Worm (Caenorhabditis elegans): ENCODE results near the gene C49A9.9.

Gene C49A9.9

DNA sequence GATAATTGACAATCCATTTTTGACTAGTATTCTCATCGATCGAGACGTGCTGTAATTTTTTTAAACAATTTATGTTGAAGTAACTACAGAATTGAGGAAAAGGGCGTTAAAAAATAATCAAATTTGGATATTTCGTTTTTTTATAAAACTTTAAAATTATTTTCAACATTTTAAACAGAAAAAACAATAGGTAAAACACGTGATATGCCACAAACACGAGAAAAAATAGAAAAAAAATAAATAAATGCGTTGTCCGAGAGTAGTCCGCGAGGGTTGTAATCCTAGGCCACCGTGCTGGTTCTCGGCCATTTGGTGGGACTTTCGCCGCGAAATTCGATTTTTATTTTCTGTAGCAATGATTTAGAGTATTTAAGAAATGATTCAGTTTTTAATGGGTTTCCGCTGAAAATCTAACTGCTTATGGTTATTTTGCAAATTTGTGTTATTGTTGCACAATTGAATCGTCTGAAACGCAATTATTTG lies 10.8 kb upstream of the C49A9.9 start, which contains the start of gene C49A9.10 (continued):
- TF ChIP-seq Y53G8AR.9 (GFP tag; conservative IDR thresholded peaks at IDR 0.05) (0 out of 2 replicates have a peak, but pooled peaks have one; percentile 49), bed-2 (GFP tag; IDR thresholded peaks at IDR 0.05) (peak; percentile 83), D2030.7 (GFP tag; IDR thresholded peaks at IDR 0.05) (peak; percentile 45; the same call in 1 of the 2 replicates), ekl-4 (GFP tag; IDR thresholded peaks at IDR 0.05) (peak; percentile 58; the same call in 1 of the 2 replicates), F33H1.4 (GFP tag; IDR thresholded peaks at IDR 0.05) (peak; percentile 60), pbrm-1 (GFP tag; IDR thresholded peaks at IDR 0.05) (peak; percentile 60; the same call in 1 of the 2 replicates), ceh-100 (GFP tag; IDR thresholded peaks at IDR 0.05) (0 out of 2 replicates have a peak, but pooled peaks have one; percentile 39), F57C9.4 (tag; optimal IDR thresholded peaks at IDR 0.05) (peak; percentile 48), cebp-1 (GFP tag; IDR thresholded peaks at IDR 0.05) (0 out of 2 replicates have a peak, but pooled peaks have one; percentile 9), cebp-1 (tag; optimal IDR thresholded peaks at IDR 0.05) (no peak), C17E4.6 (GFP tag; IDR thresholded peaks at IDR 0.05) (no peak), lir-1 (GFP tag; conservative IDR thresholded peaks at IDR 0.05) (peak; percentile 72), ztf-26 (tag; optimal IDR thresholded peaks at IDR 0.05) (peak; percentile 22), xnd-1 (tag; optimal IDR thresholded peaks at IDR 0.05) (peak; percentile 35), attf-6 (GFP tag; IDR thresholded peaks at IDR 0.05) (peak; percentile 57; the same call in 1 of the 2 replicates), atf-7 (tag; optimal IDR thresholded peaks at IDR 0.05) (peak; percentile 53), Y56A3A.18 (GFP tag; IDR thresholded peaks at IDR 0.05) (no peak), attf-5 (GFP tag; optimal IDR thresholded peaks at IDR 0.05) (peak; percentile 49), dox-1 (GFP tag; IDR thresholded peaks at IDR 0.05) (no peak; the same call in 1 of the 2 replicates)

DNA sequence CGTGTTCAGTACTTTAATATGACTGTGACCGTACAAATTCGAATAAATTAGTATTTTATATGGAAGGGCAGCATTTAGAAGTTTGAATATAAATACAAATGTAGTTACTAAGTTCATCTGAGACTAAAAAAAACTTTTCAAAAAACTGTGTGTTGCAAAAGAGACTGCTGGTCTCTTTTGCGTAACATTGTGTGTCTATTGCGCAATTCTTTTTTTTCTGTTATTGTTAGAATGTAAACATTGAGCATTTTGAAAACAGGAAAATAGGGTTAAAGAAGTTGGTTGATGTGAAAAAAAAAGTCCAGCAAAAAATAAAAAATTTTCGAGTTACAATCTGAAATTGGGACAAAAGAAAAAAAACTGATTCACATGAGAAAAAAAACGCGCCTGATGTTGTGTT lies 7.8 kb upstream of the C49A9.9 start:
- TF ChIP-seq ceh-27 (GFP tag; optimal IDR thresholded peaks at IDR 0.05) (no peak), cebp-1 (GFP tag; IDR thresholded peaks at IDR 0.05) (no peak), cebp-1 (tag; optimal IDR thresholded peaks at IDR 0.05) (peak; percentile 1)

DNA sequence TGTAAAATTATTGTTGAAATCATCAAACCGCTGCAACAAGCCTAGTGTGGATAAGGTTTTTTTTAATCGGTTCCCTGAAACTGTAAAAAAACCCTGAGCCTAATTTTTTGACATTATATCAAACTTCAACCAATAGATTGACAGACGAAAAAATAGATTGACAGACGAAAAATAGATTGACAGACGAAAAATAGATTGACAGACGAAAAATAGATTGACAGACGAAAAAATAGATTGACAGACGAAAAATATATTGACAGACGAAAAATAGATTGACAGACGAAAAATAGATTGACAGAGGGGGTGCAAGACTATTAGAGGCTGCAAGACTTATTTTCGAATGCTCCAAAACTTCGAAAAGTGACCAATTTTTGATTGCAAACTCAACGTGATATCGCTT lies 7.2 kb upstream of the C49A9.9 start:
- peak; percentile 96; the same call in 1 of the 2 replicates for TF ChIP-seq Y53F4B.3 (GFP tag; IDR thresholded peaks at IDR 0.05)
- 0 out of 2 replicates have a peak, but pooled peaks have one; percentile 16 for TF ChIP-seq Y53G8AR.9 (GFP tag; conservative IDR thresholded peaks at IDR 0.05)
- TF ChIP-seq egrh-3 (GFP tag; IDR thresholded peaks at IDR 0.05) = peak; percentile 33; the same call in 1 of the 2 replicates
- peak; percentile 70; the same call in 1 of the 2 replicates for TF ChIP-seq madf-3 (GFP tag; IDR thresholded peaks at IDR 0.05)

DNA sequence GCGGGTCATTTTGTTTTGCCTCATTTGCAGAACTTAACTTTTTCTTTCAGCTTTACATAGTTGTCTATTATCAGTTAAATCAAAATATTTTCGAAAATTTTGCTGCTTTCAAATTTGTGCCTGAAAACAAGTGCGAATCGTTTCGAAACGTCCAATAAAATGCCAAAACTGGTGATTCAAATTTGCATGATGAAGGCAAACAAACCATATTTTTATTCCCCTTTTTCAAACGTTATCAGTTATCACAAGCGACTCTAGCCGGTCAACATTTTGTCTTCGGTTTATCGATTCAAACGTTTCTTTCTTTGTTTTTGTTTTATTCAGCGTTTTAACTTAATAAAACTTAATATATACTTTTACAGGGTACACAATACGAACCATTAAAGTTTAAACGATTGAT lies 6.6 kb upstream of the C49A9.9 start, which contains the start of the genes ugt-24 and C49A9.6:
TSS of gene ugt-24 (minus strand) at position 147 of the 400 bp plus-strand sequence.
TSS of gene C49A9.6 (plus strand) at position 363 of the 400 bp plus-strand sequence.
- TF ChIP-seq nhr-80 (tag; optimal IDR thresholded peaks at IDR 0.05) (peak; percentile 69), Y53F4B.3 (GFP tag; IDR thresholded peaks at IDR 0.05) (no peak), tlf-1 (GFP tag; optimal IDR thresholded peaks at IDR 0.05) (no peak), lin-40 (tag; optimal IDR thresholded peaks at IDR 0.05) (no peak), mcd-1 (GFP tag; IDR thresholded peaks at IDR 0.05) (no peak), cebp-1 (GFP tag; IDR thresholded peaks at IDR 0.05) (no peak), cebp-1 (tag; optimal IDR thresholded peaks at IDR 0.05) (peak; percentile 6), Y95B8A.8 (GFP tag; IDR thresholded peaks at IDR 0.05) (no peak), nhr-120 (GFP tag; IDR thresholded peaks at IDR 0.05) (no peak)

DNA sequence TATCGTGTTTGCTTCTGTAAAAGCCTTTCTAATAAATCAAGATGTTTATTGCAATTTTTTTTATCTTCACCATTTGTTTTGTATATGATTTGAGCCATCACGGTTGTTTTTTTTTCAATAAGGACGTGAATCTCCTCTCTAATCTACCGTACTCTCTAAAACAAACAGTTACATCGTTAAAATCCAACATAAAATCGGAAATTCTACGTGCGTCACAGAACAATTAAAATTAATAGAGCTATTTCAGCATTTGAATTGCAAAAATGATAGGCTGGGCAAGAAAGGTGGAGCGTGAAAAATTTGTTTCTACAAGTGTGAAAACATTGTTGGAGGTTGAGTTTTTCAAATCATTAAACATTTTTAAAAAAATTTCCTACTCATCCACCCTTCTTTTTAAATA lies 3.8 kb upstream of the C49A9.9 start, which contains the start of gene C49A9.5:
TSS of gene C49A9.5 (plus strand) at position 271 of the 400 bp plus-strand sequence.
- TF ChIP-seq dpff-1 (tag; optimal IDR thresholded peaks at IDR 0.05) (no peak), egl-18 (GFP tag; IDR thresholded peaks at IDR 0.05) (no peak), lin-54 (GFP tag; optimal IDR thresholded peaks at IDR 0.05) (no peak), somi-1 (GFP tag; optimal IDR thresholded peaks at IDR 0.05) (no peak), unc-62 (GFP tag; optimal IDR thresholded peaks at IDR 0.05) (no peak), lsy-27 (tag; optimal IDR thresholded peaks at IDR 0.05; ENCODE audit: borderline replicate concordance, insufficient read depth) (no peak), atf-7 (tag; optimal IDR thresholded peaks at IDR 0.05) (no peak), B0035.1 (tag; optimal IDR thresholded peaks at IDR 0.05) (no peak), dox-1 (GFP tag; IDR thresholded peaks at IDR 0.05) (no peak), B0336.3 (GFP tag; IDR thresholded peaks at IDR 0.05) (no peak), egl-44 (GFP tag; IDR thresholded peaks at IDR 0.05) (no peak), rpc-1 (optimal IDR thresholded peaks at IDR 0.05) (no peak), rpc-1 (tag; optimal IDR thresholded peaks at IDR 0.05) (no peak), cebp-2 (GFP tag; IDR thresholded peaks at IDR 0.05) (no peak)
